Worm (Caenorhabditis elegans) whole organism, early embryonic: ENCODE measurements around the gene copz-1.

Source experiments
- B0310.2 ChIP-seq: sonication (generic microtip); optimal IDR thresholded peaks from 2 replicates; lab custom pipeline; 2016; ENCODE audit warnings: mild to moderate bottlenecking, missing genetic modification characterization, missing compliant biosample characterization
- F13C5.2 ChIP-seq: sonication (generic microtip); optimal IDR thresholded peaks from 2 replicates; lab custom pipeline; 2017; ENCODE audit warnings: mild to moderate bottlenecking, missing genetic modification characterization, inconsistent platforms, missing compliant biosample characterization
- aly-1 ChIP-seq: sonication (generic microtip); optimal IDR thresholded peaks from 2 replicates; lab custom pipeline; 2016; ENCODE audit warnings: missing genetic modification characterization, missing compliant biosample characterization
- ama-1 ChIP-seq: fragments of 150-350 bp; optimal IDR thresholded peaks from 2 replicates; lab custom pipeline; 2014
- ceh-13 ChIP-seq: fragments of 200-800 bp; sonication (Bioruptor generic); optimal IDR thresholded peaks from 2 replicates; lab custom pipeline; 2018; ENCODE audit warnings: mild to moderate bottlenecking, missing genetic modification characterization, missing compliant biosample characterization
- ceh-36 ChIP-seq: sonication (generic microtip); optimal IDR thresholded peaks from 2 replicates; lab custom pipeline; 2016; ENCODE audit warnings: missing genetic modification characterization, inconsistent platforms, missing compliant biosample characterization
- ets-7 ChIP-seq: sonication (generic microtip); optimal IDR thresholded peaks from 2 replicates; lab custom pipeline; 2016; ENCODE audit warnings: missing genotype, missing genetic modification characterization, missing compliant biosample characterization
- flt-1 ChIP-seq: fragments of 200-800 bp; sonication (Bioruptor generic); IDR thresholded peaks from 2 replicates; pipeline ENCODE4 v1.3.6; 2022; ENCODE audit warnings: missing genetic modification characterization, missing compliant biosample characterization
- hmbx-1 ChIP-seq: sonication (generic microtip); optimal IDR thresholded peaks from 2 replicates; lab custom pipeline; 2016; ENCODE audit warnings: mild to moderate bottlenecking, missing genetic modification characterization, missing compliant biosample characterization
- hmg-4 ChIP-seq: fragments of 200-800 bp; sonication (Bioruptor generic); optimal IDR thresholded peaks from 2 replicates; lab custom pipeline; 2018; ENCODE audit warnings: mild to moderate bottlenecking, missing genetic modification characterization, missing compliant biosample characterization
- hnd-1 ChIP-seq: sonication (generic microtip); optimal IDR thresholded peaks from 2 replicates; lab custom pipeline; 2016; ENCODE audit warnings: missing genetic modification characterization, missing compliant biosample characterization
- pes-1 ChIP-seq: fragments of 200-800 bp; sonication (Bioruptor generic); IDR thresholded peaks from 2 replicates; pipeline ENCODE4 v1.3.6; 2022; ENCODE audit warnings: missing genetic modification reagents, missing genetic modification characterization, missing compliant biosample characterization
- scrt-1 ChIP-seq: fragments of 200-800 bp; sonication (Bioruptor generic); IDR thresholded peaks from 2 replicates; pipeline ENCODE4 v1.3.6; 2022; ENCODE audit warnings: missing genetic modification characterization, missing compliant biosample characterization
- sea-1 ChIP-seq: fragments of 200-800 bp; sonication (Bioruptor generic); conservative IDR thresholded peaks from 2 replicates; pipeline ENCODE4 v1.3.6; 2022; ENCODE audit warnings: missing genetic modification characterization, missing compliant biosample characterization
- tbx-11 ChIP-seq: fragments of 200-800 bp; sonication (Bioruptor generic); IDR thresholded peaks from 2 replicates; pipeline ENCODE4 v1.3.6; 2022; ENCODE audit warnings: missing genetic modification characterization, missing compliant biosample characterization
- tbx-37 ChIP-seq: fragments of 200-800 bp; sonication (Bioruptor generic); conservative IDR thresholded peaks from 2 replicates; pipeline ENCODE4 v1.3.6; 2022; ENCODE audit warnings: missing genetic modification reagents, missing genetic modification characterization, missing compliant biosample characterization
- tra-4 ChIP-seq: sonication (generic microtip); optimal IDR thresholded peaks from 2 replicates; lab custom pipeline; 2017; ENCODE audit warnings: missing genetic modification characterization, missing compliant biosample characterization

Gene copz-1

ce11 chrII:10860840-10861239 lies 11.8 kb upstream of the copz-1 start, which contains the start of gene M106.3:
M106.3 (minus strand) TSS chrII:10860909.
- TF ChIP-seq tbx-37 (no peak), hnd-1 (no peak), B0310.2 (tag; lab: Kevin White, UChicago) (no peak), sea-1 (GFP tag; lab: Robert Waterston, UW) (no peak), aly-1 (tag; lab: Kevin White, UChicago) (no peak), pes-1 (GFP tag; lab: Robert Waterston, UW) (no peak), F13C5.2 (no peak), ceh-13 (GFP tag; lab: Kevin White, UChicago) (no peak), hmbx-1 (tag; lab: Kevin White, UChicago) (no peak), tbx-11 (GFP tag; lab: Robert Waterston, UW) (no peak), ceh-36 (tag; lab: Kevin White, UChicago) (no peak), ama-1 (lab: Kevin White, UChicago) (no peak), flt-1 (GFP tag; lab: Robert Waterston, UW) (no peak), tra-4 (tag; lab: Kevin White, UChicago) (no peak), ets-7 (no peak)

- no peak for TF ChIP-seq scrt-1 (GFP tag; lab: Robert Waterston, UW)
- TF ChIP-seq hmbx-1 (tag; lab: Kevin White, UChicago), result no peak
- no peak for TF ChIP-seq F13C5.2
- TF ChIP-seq B0310.2 (tag; lab: Kevin White, UChicago), result no peak
- no peak for TF ChIP-seq ets-7
- no peak for TF ChIP-seq pes-1 (GFP tag; lab: Robert Waterston, UW)
These were observed 11.4 kb upstream of the copz-1 start for ce11 chrII:10861305-10861704.

ce11 chrII:10861723-10862486 lies 10.8 kb upstream of the copz-1 start:
- TF ChIP-seq hnd-1, result no peak
- TF ChIP-seq F13C5.2, result no peak
- no peak for TF ChIP-seq ceh-36 (tag; lab: Kevin White, UChicago)
- no peak for TF ChIP-seq hmg-4 (GFP tag; lab: Kevin White, UChicago)
- TF ChIP-seq aly-1 (tag; lab: Kevin White, UChicago), result no peak
- TF ChIP-seq ceh-13 (GFP tag; lab: Kevin White, UChicago), result no peak
- TF ChIP-seq B0310.2 (tag; lab: Kevin White, UChicago), result no peak
- TF ChIP-seq scrt-1 (GFP tag; lab: Robert Waterston, UW), result no peak
- TF ChIP-seq ama-1 (lab: Kevin White, UChicago), result no peak
- TF ChIP-seq pes-1 (GFP tag; lab: Robert Waterston, UW), result no peak
- TF ChIP-seq tbx-37, result no peak
- no peak for TF ChIP-seq ets-7
- TF ChIP-seq tra-4 (tag; lab: Kevin White, UChicago), result no peak
- no peak for TF ChIP-seq tbx-11 (GFP tag; lab: Robert Waterston, UW)
- TF ChIP-seq hmbx-1 (tag; lab: Kevin White, UChicago), result no peak
- no peak for TF ChIP-seq sea-1 (GFP tag; lab: Robert Waterston, UW)
- TF ChIP-seq flt-1 (GFP tag; lab: Robert Waterston, UW), result no peak

ce11 chrII:10862749-10863656 lies 9.7 kb upstream of the copz-1 start:
- no peak for TF ChIP-seq flt-1 (GFP tag; lab: Robert Waterston, UW)
- no peak for TF ChIP-seq hmg-4 (GFP tag; lab: Kevin White, UChicago)
- TF ChIP-seq B0310.2 (tag; lab: Kevin White, UChicago), result no peak
- no peak for TF ChIP-seq hmbx-1 (tag; lab: Kevin White, UChicago)
- no peak for TF ChIP-seq hnd-1
- no peak for TF ChIP-seq sea-1 (GFP tag; lab: Robert Waterston, UW)
- no peak for TF ChIP-seq aly-1 (tag; lab: Kevin White, UChicago)
- TF ChIP-seq tra-4 (tag; lab: Kevin White, UChicago), result no peak
- TF ChIP-seq ceh-13 (GFP tag; lab: Kevin White, UChicago), result no peak
- TF ChIP-seq tbx-11 (GFP tag; lab: Robert Waterston, UW), result no peak
- TF ChIP-seq scrt-1 (GFP tag; lab: Robert Waterston, UW), result no peak
- TF ChIP-seq ama-1 (lab: Kevin White, UChicago), result no peak
- TF ChIP-seq F13C5.2, result no peak
- no peak for TF ChIP-seq ets-7
- TF ChIP-seq ceh-36 (tag; lab: Kevin White, UChicago), result no peak
- TF ChIP-seq tbx-37, result no peak
- TF ChIP-seq pes-1 (GFP tag; lab: Robert Waterston, UW), result no peak

- TF ChIP-seq B0310.2 (tag; lab: Kevin White, UChicago) (no peak), hnd-1 (no peak), sea-1 (GFP tag; lab: Robert Waterston, UW) (no peak), ceh-36 (tag; lab: Kevin White, UChicago) (no peak), scrt-1 (GFP tag; lab: Robert Waterston, UW) (no peak), ama-1 (lab: Kevin White, UChicago) (no peak), hmg-4 (GFP tag; lab: Kevin White, UChicago) (no peak), ets-7 (no peak), aly-1 (tag; lab: Kevin White, UChicago) (no peak), hmbx-1 (tag; lab: Kevin White, UChicago) (no peak), tbx-11 (GFP tag; lab: Robert Waterston, UW) (no peak), ceh-13 (GFP tag; lab: Kevin White, UChicago) (no peak), pes-1 (GFP tag; lab: Robert Waterston, UW) (no peak), tra-4 (tag; lab: Kevin White, UChicago) (no peak), flt-1 (GFP tag; lab: Robert Waterston, UW) (no peak), tbx-37 (no peak), F13C5.2 (no peak)
These were observed 5.5 kb upstream of the copz-1 start for ce11 chrII:10867219-10867618.
